Comparison of ENCODE assay signal across 2 fruit fly cellular contexts in genomic region chr3R:30617457-30617856, dm6.
TF ChIP-seq lines count a peak whose summit lies in the region.

No protein-coding gene starts in this region.

- TF ChIP-seq CTCF in whole organism, embryonic (GFP tag; optimal IDR thresholded peaks at IDR 0.05; lab: Kevin White, UChicago) = no peak

TF ChIP-seq in whole organism, adult, 20 proteins besides CTCF, POLR2A, EP300 and RAD21:
- TF ChIP-seq pad (GFP tag; optimal IDR thresholded peaks at IDR 0.05; lab: Kevin White, UChicago) (peak; percentile 11), CG5204 (GFP tag; optimal IDR thresholded peaks at IDR 0.05; lab: Kevin White, UChicago) (no peak)

TF ChIP-seq in whole organism, embryonic, 481 proteins besides CTCF, POLR2A, EP300 and RAD21:
- TF ChIP-seq ATbp (GFP tag; optimal IDR thresholded peaks at IDR 0.05; lab: Kevin White, UChicago) (no peak), Jarid2 (GFP tag; optimal IDR thresholded peaks at IDR 0.05; lab: Kevin White, UChicago) (no peak), CG4328 (GFP tag; optimal IDR thresholded peaks at IDR 0.05; lab: Kevin White, UChicago) (no peak), Nf-YB (GFP tag; optimal IDR thresholded peaks at IDR 0.05; lab: Kevin White, UChicago) (peak; percentile 83), CG9876 (GFP tag; optimal IDR thresholded peaks at IDR 0.05; lab: Kevin White, UChicago) (no peak), D19A (tag; optimal IDR thresholded peaks at IDR 0.05; lab: Kevin White, UChicago) (no peak), CG11085 (GFP tag; IDR thresholded peaks at IDR 0.05; lab: Robert Waterston, UW) (no peak), CG10321 (GFP tag; IDR thresholded peaks at IDR 0.05; lab: Robert Waterston, UW) (0 out of 2 replicates have a peak, but pooled peaks have one; percentile 22), luna (GFP tag; optimal IDR thresholded peaks at IDR 0.05; lab: Kevin White, UChicago) (no peak), CG34224 (GFP tag; IDR thresholded peaks at IDR 0.05; lab: Robert Waterston, UW; ENCODE audit: partially characterized antibody) (no peak), CG12659 (GFP tag; optimal IDR thresholded peaks at IDR 0.05; lab: Kevin White, UChicago) (no peak), Nf-YC (tag; optimal IDR thresholded peaks at IDR 0.05; lab: Kevin White, UChicago) (peak; percentile 89), CG4617 (GFP tag; optimal IDR thresholded peaks at IDR 0.05; lab: Kevin White, UChicago; ENCODE audit: borderline replicate concordance) (no peak), chinmo (GFP tag; IDR thresholded peaks at IDR 0.05; lab: Robert Waterston, UW; ENCODE audit: partially characterized antibody) (no peak), CG10267 (tag; optimal IDR thresholded peaks at IDR 0.05; lab: Kevin White, UChicago) (no peak), CG14441 (GFP tag; IDR thresholded peaks at IDR 0.05; lab: Robert Waterston, UW) (no peak), slou (GFP tag; optimal IDR thresholded peaks at IDR 0.05; lab: Kevin White, UChicago) (no peak), CG17385 (GFP tag; optimal IDR thresholded peaks at IDR 0.05; lab: Kevin White, UChicago) (no peak), lilli (GFP tag; optimal IDR thresholded peaks at IDR 0.05; lab: Kevin White, UChicago) (no peak), oc (tag; optimal IDR thresholded peaks at IDR 0.05; lab: Kevin White, UChicago) (no peak), tap (tag; optimal IDR thresholded peaks at IDR 0.05; lab: Kevin White, UChicago) (no peak), ac (GFP tag; optimal IDR thresholded peaks at IDR 0.05; lab: Kevin White, UChicago) (no peak), CG7745 (tag; optimal IDR thresholded peaks at IDR 0.05; lab: Kevin White, UChicago) (no peak), CG4360 (GFP tag; IDR thresholded peaks at IDR 0.05; lab: Robert Waterston, UW) (no peak), maf-S (GFP tag; optimal IDR thresholded peaks at IDR 0.05; lab: Kevin White, UChicago) (no peak), Meics (GFP tag; optimal IDR thresholded peaks at IDR 0.05; lab: Kevin White, UChicago) (no peak), CG4282 (GFP tag; optimal IDR thresholded peaks at IDR 0.05; lab: Kevin White, UChicago) (no peak), CG15601 (tag; optimal IDR thresholded peaks at IDR 0.05; lab: Kevin White, UChicago) (no peak), Spps (tag; optimal IDR thresholded peaks at IDR 0.05; lab: Kevin White, UChicago) (no peak), gem (tag; optimal IDR thresholded peaks at IDR 0.05; lab: Kevin White, UChicago) (no peak), esg (GFP tag; conservative IDR thresholded peaks at IDR 0.05; lab: Robert Waterston, UW) (no peak), BEAF-32 (GFP tag; optimal IDR thresholded peaks at IDR 0.05; lab: Kevin White, UChicago) (no peak), CG9727 (GFP tag; optimal IDR thresholded peaks at IDR 0.05; lab: Kevin White, UChicago) (no peak), Ets65A (GFP tag; lab: Kevin White, UChicago) (no peak), CG1792 (GFP tag; optimal IDR thresholded peaks at IDR 0.05; lab: Kevin White, UChicago) (no peak), Deaf1 (tag; optimal IDR thresholded peaks at IDR 0.05; lab: Kevin White, UChicago) (peak; percentile 15), tgo (GFP tag; IDR thresholded peaks at IDR 0.05; lab: Robert Waterston, UW) (no peak), sna (GFP tag; IDR thresholded peaks at IDR 0.05; lab: Robert Waterston, UW; ENCODE audit: partially characterized antibody) (no peak), aop (GFP tag; IDR thresholded peaks at IDR 0.05; lab: Robert Waterston, UW) (no peak), Trl (optimal IDR thresholded peaks at IDR 0.05; lab: Kevin White, UChicago) (peak in 1 of 2 experiments; percentile 56), Trl (GFP tag; optimal IDR thresholded peaks at IDR 0.05; lab: Kevin White, UChicago) (no peak)
